Fruit fly (Drosophila melanogaster): ENCODE measurements around the gene CG13724.

DNA sequence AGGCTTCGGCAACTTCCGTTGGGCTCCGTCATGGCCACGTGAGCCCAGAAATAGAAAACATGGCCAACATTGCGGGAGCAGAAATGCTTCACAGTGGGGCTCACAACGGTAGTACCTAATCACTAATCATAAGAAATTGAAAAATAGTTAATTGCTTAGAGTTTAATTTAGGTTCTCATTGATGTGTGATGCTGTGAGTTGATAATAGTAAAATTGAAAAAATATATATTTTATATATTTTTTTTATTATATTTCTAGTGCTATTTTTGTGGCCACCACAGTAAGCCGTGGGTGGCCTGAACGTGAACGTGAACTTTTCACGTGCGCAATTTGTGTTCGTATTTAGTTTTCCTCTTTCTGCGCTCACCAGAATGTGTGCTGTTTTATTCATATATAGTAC, 12.1 kb upstream of the CG13724 start:
- no peak for TF ChIP-seq CG8478 (optimal IDR thresholded peaks at IDR 0.05)
- TF ChIP-seq CTCF (optimal IDR thresholded peaks at IDR 0.05), result no peak
